Worm (Caenorhabditis elegans) whole organism, L4 larva: ENCODE measurements around the gene F13D2.1.

ENCODE experiments used
- F10B5.3 ChIP-seq: sonication (generic microtip); optimal IDR thresholded peaks from 2 replicates; lab custom pipeline; 2016; ENCODE audit warnings: mild to moderate bottlenecking, missing genetic modification characterization, missing compliant biosample characterization
- F26F4.8 ChIP-seq: fragments of 200-800 bp; sonication (Bioruptor generic); conservative IDR thresholded peaks from 2 replicates; pipeline ENCODE4 v1.3.6; 2022; ENCODE audit warnings: missing genetic modification characterization, missing compliant biosample characterization
- F44E2.7 ChIP-seq: fragments of 200-800 bp; sonication (Bioruptor generic); IDR thresholded peaks from 2 replicates; pipeline ENCODE4 v2.1.2; 2022; ENCODE audit warnings: missing genetic modification characterization, missing compliant biosample characterization
- R02D3.7 ChIP-seq: fragments of 150-350 bp; sonication (generic microtip); optimal IDR thresholded peaks from 3 replicates; lab custom pipeline; 2014; ENCODE audit warnings: missing biosample characterization, missing genetic modification characterization
- T20F7.1 ChIP-seq: fragments of 200-800 bp; sonication (Bioruptor generic); optimal IDR thresholded peaks from 2 replicates; lab custom pipeline; 2018; ENCODE audit warnings: mild to moderate bottlenecking, missing genetic modification characterization, missing compliant biosample characterization
- Y5F2A.4 ChIP-seq: fragments of 200-800 bp; sonication (Bioruptor generic); optimal IDR thresholded peaks from 2 replicates; lab custom pipeline; 2018; ENCODE audit warnings: mild to moderate bottlenecking, missing genetic modification characterization, missing compliant biosample characterization
- aly-2 ChIP-seq: sonication (generic microtip); optimal IDR thresholded peaks from 2 replicates; lab custom pipeline; 2018; ENCODE audit warnings: missing biosample characterization, missing genetic modification characterization
- ama-1 ChIP-seq: fragments of 150-350 bp; optimal IDR thresholded peaks from 2 replicates; lab custom pipeline; 2014; ENCODE audit warnings: inconsistent platforms, mixed read lengths
- ceh-44 ChIP-seq: fragments of 200-800 bp; sonication (Bioruptor generic); IDR thresholded peaks from 2 replicates; pipeline ENCODE4 v1.3.6; 2022; ENCODE audit warnings: missing genetic modification reagents, missing genetic modification characterization, missing compliant biosample characterization
- ceh-62 ChIP-seq: sonication (generic microtip); optimal IDR thresholded peaks from 2 replicates; lab custom pipeline; 2017; ENCODE audit warnings: missing biosample characterization, missing genetic modification characterization
- ceh-82 ChIP-seq: sonication (generic microtip); optimal IDR thresholded peaks from 2 replicates; lab custom pipeline; 2017; ENCODE audit warnings: missing biosample characterization, missing genetic modification characterization
- daf-16 ChIP-seq, 3 experiments: sonication (generic microtip); optimal IDR thresholded peaks; 2 replicates each; lab custom pipeline; 2016 to 2017; ENCODE audit warnings: missing genetic modification characterization in 3 of 3, missing genetic modification reagents in 3 of 3, mild to moderate bottlenecking in 2 of 3, missing compliant biosample characterization in 2 of 3, missing biosample characterization in 1 of 3, moderate library complexity in 1 of 3
- dmd-6 ChIP-seq: fragments of 200-800 bp; sonication (Bioruptor generic); IDR thresholded peaks from 2 replicates; pipeline ENCODE4 v1.3.6; 2022; ENCODE audit warnings: missing genetic modification reagents, missing genetic modification characterization, missing compliant biosample characterization
- dpl-1 ChIP-seq: fragments of 150-350 bp; optimal IDR thresholded peaks from 2 replicates; lab custom pipeline; 2014; ENCODE audit warnings: missing biosample characterization, missing genetic modification reagents, missing genetic modification characterization
- dve-1 ChIP-seq: sonication (generic microtip); optimal IDR thresholded peaks from 2 replicates; lab custom pipeline; 2017; ENCODE audit warnings: antibody characterized with exemption, mild to moderate bottlenecking, missing genetic modification characterization, missing compliant biosample characterization; ENCODE audit not compliant: insufficient read depth
- egl-27 ChIP-seq: sonication (generic microtip); optimal IDR thresholded peaks from 3 replicates; lab custom pipeline; 2017; ENCODE audit warnings: missing biosample characterization, missing genetic modification reagents, missing genetic modification characterization
- hlh-11 ChIP-seq: fragments of 200-800 bp; sonication (Bioruptor generic); optimal IDR thresholded peaks from 2 replicates; lab custom pipeline; 2018; ENCODE audit warnings: mild to moderate bottlenecking, missing genetic modification characterization, missing compliant biosample characterization
- hlh-30 ChIP-seq: sonication (generic microtip); optimal IDR thresholded peaks from 2 replicates; lab custom pipeline; 2017; ENCODE audit warnings: antibody characterized with exemption, mild to moderate bottlenecking, missing genetic modification characterization, missing compliant biosample characterization; ENCODE audit not compliant: insufficient read depth
- hmg-1.1 ChIP-seq: fragments of 200-800 bp; sonication (Bioruptor generic); IDR thresholded peaks from 2 replicates; pipeline ENCODE4 v1.3.6; 2022; ENCODE audit warnings: missing genetic modification reagents, missing genetic modification characterization, missing compliant biosample characterization
- lim-7 ChIP-seq: fragments of 200-800 bp; sonication (Bioruptor generic); IDR thresholded peaks from 2 replicates; pipeline ENCODE4 v1.3.6; 2022; ENCODE audit warnings: missing genetic modification characterization, missing compliant biosample characterization
- lin-1 ChIP-seq: fragments of 200-800 bp; sonication (Bioruptor generic); IDR thresholded peaks from 2 replicates; pipeline ENCODE4 v1.3.6; 2022; ENCODE audit warnings: missing genetic modification reagents, missing genetic modification characterization, missing compliant biosample characterization
- lin-13 ChIP-seq: fragments of 150-350 bp; optimal IDR thresholded peaks from 2 replicates; lab custom pipeline; 2014; ENCODE audit warnings: missing biosample characterization, missing genetic modification reagents, missing genetic modification characterization
- lin-15B ChIP-seq: fragments of 150-350 bp; sonication (generic microtip); optimal IDR thresholded peaks from 3 replicates; lab custom pipeline; 2014; ENCODE audit warnings: missing biosample characterization, missing genetic modification characterization
- lin-38 ChIP-seq: fragments of 200-800 bp; sonication (Bioruptor generic); IDR thresholded peaks from 2 replicates; pipeline ENCODE4 v1.3.6; 2022; ENCODE audit warnings: missing genetic modification reagents, missing genetic modification characterization, missing compliant biosample characterization
- mdl-1 ChIP-seq, 2 experiments: fragments of 150-350 bp in 1 of 2; sonication (generic microtip) in 1 of 2; optimal IDR thresholded peaks; 2 replicates each; lab custom pipeline; 2014 to 2017; ENCODE audit warnings: missing biosample characterization in 2 of 2, missing genetic modification characterization in 2 of 2
- mdt-29 ChIP-seq: fragments of 200-800 bp; sonication (Bioruptor generic); IDR thresholded peaks from 2 replicates; pipeline ENCODE4 v1.3.6; 2022; ENCODE audit warnings: missing genetic modification reagents, missing genetic modification characterization, missing compliant biosample characterization
- mes-2 ChIP-seq: sonication (generic microtip); optimal IDR thresholded peaks from 2 replicates; lab custom pipeline; 2016; ENCODE audit warnings: missing genotype, mild to moderate bottlenecking, missing genetic modification characterization, missing compliant biosample characterization; ENCODE audit not compliant: poor library complexity, severe bottlenecking
- mxl-2 ChIP-seq: fragments of 200-800 bp; sonication (Bioruptor generic); conservative IDR thresholded peaks from 2 replicates; pipeline ENCODE4 v1.3.6; 2022; ENCODE audit warnings: missing genetic modification reagents, missing genetic modification characterization, missing compliant biosample characterization
- mxl-3 ChIP-seq: fragments of 200-800 bp; sonication (Bioruptor generic); optimal IDR thresholded peaks from 2 replicates; lab custom pipeline; 2018; ENCODE audit warnings: mild to moderate bottlenecking, missing genetic modification characterization, missing compliant biosample characterization
- nhr-28 ChIP-seq: fragments of 150-350 bp; optimal IDR thresholded peaks from 2 replicates; lab custom pipeline; 2014; ENCODE audit warnings: missing biosample characterization, missing genetic modification characterization
- nhr-41 ChIP-seq: fragments of 200-800 bp; sonication (Bioruptor generic); IDR thresholded peaks from 2 replicates; pipeline ENCODE4 v1.3.6; 2022; ENCODE audit warnings: missing genetic modification reagents, missing genetic modification characterization, missing compliant biosample characterization
- nhr-6 ChIP-seq: fragments of 150-350 bp; optimal IDR thresholded peaks from 2 replicates; lab custom pipeline; 2014; ENCODE audit warnings: missing biosample characterization, missing genetic modification characterization
- nhr-77 ChIP-seq: fragments of 150-350 bp; optimal IDR thresholded peaks from 2 replicates; lab custom pipeline; 2014; ENCODE audit warnings: missing biosample characterization, missing genetic modification characterization
- php-3 ChIP-seq: fragments of 200-800 bp; sonication (Bioruptor generic); IDR thresholded peaks from 2 replicates; pipeline ENCODE4 v1.3.6; 2022; ENCODE audit warnings: missing genetic modification reagents, missing genetic modification characterization, missing compliant biosample characterization
- saeg-2 ChIP-seq: fragments of 200-800 bp; sonication (Bioruptor generic); IDR thresholded peaks from 2 replicates; pipeline ENCODE4 v1.3.6; 2022; ENCODE audit warnings: missing genetic modification reagents, missing genetic modification characterization, missing compliant biosample characterization
- skn-1 ChIP-seq: fragments of 150-350 bp; optimal IDR thresholded peaks from 2 replicates; lab custom pipeline; 2014; ENCODE audit warnings: missing biosample characterization, missing genetic modification characterization
- tag-97 ChIP-seq: fragments of 200-800 bp; sonication (Bioruptor generic); IDR thresholded peaks from 2 replicates; pipeline ENCODE4 v1.3.6; 2022; ENCODE audit warnings: missing genetic modification characterization, missing compliant biosample characterization
- unc-39 ChIP-seq: sonication (generic microtip); optimal IDR thresholded peaks from 2 replicates; lab custom pipeline; 2017; ENCODE audit warnings: missing biosample characterization, missing genetic modification characterization
- unc-62 ChIP-seq, 3 experiments: fragments of 150-350 bp in 1 of 3; sonication (generic microtip); optimal IDR thresholded peaks in 2 of 3; peaks in 1 of 3; 1 replicate in 1 of 3; 2 replicates in 2 of 3; lab custom pipeline; 2014 to 2017; ENCODE audit warnings: missing biosample characterization in 3 of 3, missing genetic modification characterization in 3 of 3, missing genetic modification reagents in 3 of 3, missing genotype in 1 of 3
- zag-1 ChIP-seq: fragments of 150-350 bp; optimal IDR thresholded peaks from 2 replicates; lab custom pipeline; 2014; ENCODE audit warnings: missing biosample characterization, missing genetic modification characterization
- zfp-2 ChIP-seq: sonication (generic microtip); optimal IDR thresholded peaks from 2 replicates; lab custom pipeline; 2016; ENCODE audit warnings: mild to moderate bottlenecking, missing genetic modification characterization, missing compliant biosample characterization
- zip-11 ChIP-seq: fragments of 200-800 bp; sonication (Bioruptor generic); IDR thresholded peaks from 2 replicates; pipeline ENCODE4 v1.3.6; 2022; ENCODE audit warnings: missing genetic modification characterization, missing compliant biosample characterization
- zip-2 ChIP-seq: fragments of 150-350 bp; optimal IDR thresholded peaks from 2 replicates; lab custom pipeline; 2014; ENCODE audit warnings: missing biosample characterization, missing genetic modification characterization
- ztf-11 ChIP-seq: fragments of 150-350 bp; optimal IDR thresholded peaks from 2 replicates; lab custom pipeline; 2014; ENCODE audit warnings: missing biosample characterization, missing genetic modification characterization

The F13D2.1 gene

ce11 chrX:11206953-11207352 is 17.5 kb upstream of the F13D2.1 start, which contains the start of gene hst-2 (continued):
- TF ChIP-seq mes-2 (tag; lab: Kevin White, UChicago) (peak; percentile 90), F44E2.7 (GFP tag; lab: Robert Waterston, UW) (no peak), mxl-2 (GFP tag; lab: Robert Waterston, UW) (no peak), tag-97 (GFP tag; lab: Robert Waterston, UW) (no peak), lin-1 (GFP tag; lab: Robert Waterston, UW) (no peak), ama-1 (lab: Kevin White, UChicago) (no peak), mdl-1 (tag; optimal IDR thresholded peaks at IDR 0.05; lab: Kevin White, UChicago) (peak in 1 of 2 experiments; percentile 38), hmg-1.1 (GFP tag; lab: Robert Waterston, UW) (peak; percentile 89), nhr-41 (GFP tag; lab: Robert Waterston, UW) (no peak), lim-7 (no peak), zip-2 (peak; percentile 8), Y5F2A.4 (GFP tag; lab: Kevin White, UChicago) (no peak), dpl-1 (GFP tag; lab: Kevin White, UChicago) (peak; percentile 76), egl-27 (tag; lab: Kevin White, UChicago) (no peak), mdt-29 (peak; percentile 68; the same call in 1 of the 2 replicates), unc-62 (GFP tag; optimal IDR thresholded peaks at IDR 0.05 in 1 of 2; lab: Kevin White, UChicago) (peak in 1 of 2 experiments; percentile 98), unc-62 (tag; optimal IDR thresholded peaks at IDR 0.05; lab: Kevin White, UChicago) (no peak), ztf-11 (no peak), ceh-62 (no peak), ceh-44 (GFP tag; lab: Robert Waterston, UW) (no peak), php-3 (GFP tag; lab: Robert Waterston, UW) (peak; percentile 81), nhr-6 (tag; lab: Kevin White, UChicago) (peak; percentile 56), F10B5.3 (peak; percentile 86), hlh-30 (peak; percentile 76), saeg-2 (GFP tag; lab: Robert Waterston, UW) (peak; percentile 70), nhr-28 (tag; lab: Kevin White, UChicago) (peak; percentile 71), F26F4.8 (no peak), mxl-3 (peak; percentile 45), R02D3.7 (no peak), skn-1 (tag; lab: Kevin White, UChicago) (no peak), aly-2 (no peak), hlh-11 (tag; lab: Kevin White, UChicago) (peak; percentile 89), lin-13 (GFP tag; lab: Kevin White, UChicago) (peak; percentile 58), lin-15B (tag; lab: Kevin White, UChicago) (no peak), zip-11 (GFP tag; lab: Robert Waterston, UW) (no peak), zfp-2 (tag; lab: Kevin White, UChicago) (no peak), zag-1 (no peak), dve-1 (tag; lab: Kevin White, UChicago) (peak; percentile 96), unc-39 (tag; lab: Kevin White, UChicago) (no peak), ceh-82 (tag; lab: Kevin White, UChicago) (no peak)

- TF ChIP-seq T20F7.1 (no peak), hlh-11 (tag; lab: Kevin White, UChicago) (peak; percentile 14), ama-1 (lab: Kevin White, UChicago) (no peak), nhr-77 (tag; lab: Kevin White, UChicago) (peak; percentile 12), dve-1 (tag; lab: Kevin White, UChicago) (peak; percentile 64), dmd-6 (GFP tag; lab: Robert Waterston, UW) (peak; percentile 19; the same call in 1 of the 2 replicates), nhr-28 (tag; lab: Kevin White, UChicago) (peak; percentile 82), php-3 (GFP tag; lab: Robert Waterston, UW) (0 out of 2 replicates have a peak, but pooled peaks have one; percentile 35), daf-16 (GFP tag; optimal IDR thresholded peaks at IDR 0.05; lab: Kevin White, UChicago) (no peak), daf-16 (tag; optimal IDR thresholded peaks at IDR 0.05; lab: Kevin White, UChicago) (peak; percentile 72), lin-38 (no peak), ztf-11 (no peak)
Observed at ce11 chrX:11203773-11204172, 14.4 kb upstream of the F13D2.1 start, which contains the start of gene C34F6.11. TSS of gene C34F6.11 (minus strand) at chrX:11203932.
